Worm (Caenorhabditis elegans) whole organism, L1 larva: ENCODE data around the gene tlp-1.

Experiments used
- C16A3.4 ChIP-seq: fragments of 150-350 bp; optimal IDR thresholded peaks from 2 replicates; lab custom pipeline; 2014; ENCODE audit warnings: missing biosample characterization, missing genetic modification characterization
- F16B12.6 ChIP-seq: fragments of 150-350 bp; optimal IDR thresholded peaks from 2 replicates; lab custom pipeline; 2014; ENCODE audit warnings: missing biosample characterization, missing genetic modification characterization
- Y116A8C.19 ChIP-seq: sonication (generic microtip); optimal IDR thresholded peaks from 2 replicates; lab custom pipeline; 2016; ENCODE audit warnings: missing compliant biosample characterization, missing genetic modification characterization, borderline replicate concordance
- aha-1 ChIP-seq: fragments of 150-350 bp; optimal IDR thresholded peaks from 2 replicates; lab custom pipeline; 2014; ENCODE audit warnings: missing biosample characterization, missing genetic modification characterization
- aly-2 ChIP-seq: fragments of 150-350 bp; optimal IDR thresholded peaks from 2 replicates; lab custom pipeline; 2014; ENCODE audit warnings: missing biosample characterization, missing genetic modification characterization
- blmp-1 ChIP-seq: fragments of 150-350 bp; optimal IDR thresholded peaks from 2 replicates; lab custom pipeline; 2014; ENCODE audit warnings: missing biosample characterization, missing genetic modification characterization
- ceh-63 ChIP-seq: fragments of 200-800 bp; sonication (Bioruptor generic); optimal IDR thresholded peaks from 2 replicates; lab custom pipeline; 2018; ENCODE audit warnings: mild to moderate bottlenecking, missing genetic modification characterization, missing compliant biosample characterization
- ceh-8 ChIP-seq: fragments of 200-800 bp; sonication (Bioruptor generic); optimal IDR thresholded peaks from 2 replicates; lab custom pipeline; 2018; ENCODE audit warnings: mild to moderate bottlenecking, missing genetic modification characterization, moderate library complexity, missing compliant biosample characterization
- ceh-82 ChIP-seq, 3 experiments: fragments of 150-350 bp in 1 of 3; sonication (generic microtip) in 2 of 3; optimal IDR thresholded peaks; 2 replicates each; lab custom pipeline; 2014 to 2017; ENCODE audit warnings: missing biosample characterization in 3 of 3, missing genetic modification characterization in 3 of 3
- ces-1 ChIP-seq: fragments of 150-350 bp; optimal IDR thresholded peaks from 2 replicates; lab custom pipeline; 2014; ENCODE audit warnings: missing biosample characterization, missing genetic modification reagents, missing genetic modification characterization
- dsc-1 ChIP-seq: sonication (generic microtip); optimal IDR thresholded peaks from 2 replicates; lab custom pipeline; 2016; ENCODE audit warnings: mild to moderate bottlenecking, missing genetic modification characterization, missing compliant biosample characterization
- efl-1 ChIP-seq, 4 experiments: fragments of 150-350 bp; optimal IDR thresholded peaks in 3 of 4; peaks in 1 of 4; 1 replicate in 1 of 4; 2 replicates in 3 of 4; lab custom pipeline; 2014; ENCODE audit warnings: missing biosample characterization in 2 of 4, missing genetic modification characterization in 2 of 4, missing genetic modification reagents in 2 of 4
- efl-3 ChIP-seq: fragments of 200-800 bp; sonication (Bioruptor generic); optimal IDR thresholded peaks from 2 replicates; lab custom pipeline; 2018; ENCODE audit warnings: mild to moderate bottlenecking, missing genetic modification characterization, missing compliant biosample characterization
- egl-13 ChIP-seq: sonication (generic microtip); optimal IDR thresholded peaks from 2 replicates; lab custom pipeline; 2016; ENCODE audit warnings: missing genotype, missing genetic modification reagents, missing genetic modification characterization, missing compliant biosample characterization
- egl-27 ChIP-seq, 2 experiments: fragments of 150-350 bp in 1 of 2; sonication (generic microtip); optimal IDR thresholded peaks; 3 replicates each; lab custom pipeline; 2017 to 2018; ENCODE audit warnings: missing biosample characterization in 2 of 2, missing genetic modification characterization in 2 of 2, missing genetic modification reagents in 2 of 2
- elt-3 ChIP-seq, 6 experiments: fragments of 150-350 bp in 1 of 6; sonication (generic microtip); optimal IDR thresholded peaks; 2 replicates each; lab custom pipeline; 2017 to 2018; ENCODE audit warnings: missing biosample characterization in 6 of 6, missing genetic modification characterization in 6 of 6, inconsistent platforms in 1 of 6
- fkh-10 ChIP-seq: sonication (generic microtip); optimal IDR thresholded peaks from 2 replicates; lab custom pipeline; 2017; ENCODE audit warnings: missing biosample characterization, missing genetic modification reagents, missing genetic modification characterization
- fkh-8 ChIP-seq: sonication (generic microtip); optimal IDR thresholded peaks from 2 replicates; lab custom pipeline; 2016; ENCODE audit warnings: mild to moderate bottlenecking, missing genetic modification characterization, missing compliant biosample characterization
- fos-1 ChIP-seq: fragments of 150-350 bp; optimal IDR thresholded peaks from 2 replicates; lab custom pipeline; 2014; ENCODE audit warnings: missing biosample characterization, missing genetic modification characterization
- grh-1 ChIP-seq: fragments of 200-800 bp; sonication (Bioruptor generic); IDR thresholded peaks from 2 replicates; pipeline ENCODE4 v1.3.6; 2022; ENCODE audit warnings: missing genetic modification reagents, missing genetic modification characterization, missing compliant biosample characterization
- hlh-17 ChIP-seq: fragments of 200-800 bp; sonication (Bioruptor generic); optimal IDR thresholded peaks from 2 replicates; lab custom pipeline; 2018; ENCODE audit warnings: missing genetic modification characterization, mild to moderate bottlenecking, missing compliant biosample characterization, moderate library complexity, borderline replicate concordance
- hpl-2 ChIP-seq: fragments of 150-350 bp; optimal IDR thresholded peaks from 2 replicates; lab custom pipeline; 2014; ENCODE audit warnings: missing biosample characterization, missing genetic modification reagents, missing genetic modification characterization
- isw-1 ChIP-seq: fragments of 200-800 bp; sonication (Bioruptor generic); IDR thresholded peaks from 2 replicates; pipeline ENCODE4 v1.3.6; 2022; ENCODE audit warnings: missing genetic modification characterization, missing compliant biosample characterization
- jun-1 ChIP-seq: fragments of 150-350 bp; optimal IDR thresholded peaks from 2 replicates; lab custom pipeline; 2014; ENCODE audit warnings: missing biosample characterization, missing genetic modification reagents, missing genetic modification characterization
- lin-13 ChIP-seq: fragments of 150-350 bp; optimal IDR thresholded peaks from 2 replicates; lab custom pipeline; 2014; ENCODE audit warnings: missing biosample characterization, missing genetic modification reagents, missing genetic modification characterization
- lin-14 ChIP-seq: fragments of 200-800 bp; sonication (Bioruptor generic); optimal IDR thresholded peaks from 2 replicates; lab custom pipeline; 2018; ENCODE audit warnings: mild to moderate bottlenecking, missing genetic modification characterization, moderate library complexity, missing compliant biosample characterization
- lin-15B ChIP-seq: fragments of 150-350 bp; sonication (generic microtip); optimal IDR thresholded peaks from 3 replicates; lab custom pipeline; 2014; ENCODE audit warnings: missing biosample characterization, missing genetic modification characterization
- lin-35 ChIP-seq, 2 experiments: fragments of 150-350 bp; optimal IDR thresholded peaks; 2 replicates each; lab custom pipeline; 2014; ENCODE audit warnings: missing biosample characterization in 2 of 2, missing genetic modification characterization in 2 of 2, missing genetic modification reagents in 2 of 2
- lin-39 ChIP-seq: fragments of 150-350 bp; optimal IDR thresholded peaks from 2 replicates; lab custom pipeline; 2014; ENCODE audit warnings: missing biosample characterization, missing genetic modification reagents, missing genetic modification characterization
- mab-9 ChIP-seq: fragments of 200-800 bp; sonication (Bioruptor generic); IDR thresholded peaks from 2 replicates; pipeline ENCODE4 v1.3.6; 2022; ENCODE audit warnings: missing genetic modification reagents, missing genetic modification characterization, missing compliant biosample characterization
- mef-2 ChIP-seq: fragments of 150-350 bp; optimal IDR thresholded peaks from 2 replicates; lab custom pipeline; 2014; ENCODE audit warnings: missing biosample characterization, missing genetic modification characterization
- nhr-11 ChIP-seq: fragments of 150-350 bp; optimal IDR thresholded peaks from 2 replicates; lab custom pipeline; 2014; ENCODE audit warnings: missing biosample characterization, missing genetic modification characterization
- nhr-19 ChIP-seq: fragments of 200-800 bp; sonication (Bioruptor generic); conservative IDR thresholded peaks from 2 replicates; pipeline ENCODE4 v1.3.6; 2022; ENCODE audit warnings: missing genetic modification characterization, missing compliant biosample characterization
- nhr-237 ChIP-seq: fragments of 150-350 bp; optimal IDR thresholded peaks from 2 replicates; lab custom pipeline; 2014; ENCODE audit warnings: missing biosample characterization, missing genetic modification characterization
- nhr-47 ChIP-seq: sonication (generic microtip); optimal IDR thresholded peaks from 2 replicates; lab custom pipeline; 2016; ENCODE audit warnings: mild to moderate bottlenecking, missing genetic modification characterization, moderate library complexity, missing compliant biosample characterization
- nhr-71 ChIP-seq: sonication (generic microtip); optimal IDR thresholded peaks from 2 replicates; lab custom pipeline; 2016; ENCODE audit warnings: mild to moderate bottlenecking, missing genetic modification characterization, moderate library complexity, missing compliant biosample characterization
- nhr-76 ChIP-seq: sonication (generic microtip); optimal IDR thresholded peaks from 2 replicates; lab custom pipeline; 2017; ENCODE audit warnings: missing biosample characterization, missing genetic modification characterization
- nhr-77 ChIP-seq: fragments of 150-350 bp; optimal IDR thresholded peaks from 2 replicates; lab custom pipeline; 2014; ENCODE audit warnings: missing biosample characterization, missing genetic modification characterization
- nhr-84 ChIP-seq: sonication (generic microtip); optimal IDR thresholded peaks from 2 replicates; lab custom pipeline; 2017; ENCODE audit warnings: missing biosample characterization, missing genetic modification characterization
- nhr-90 ChIP-seq: sonication (generic microtip); optimal IDR thresholded peaks from 2 replicates; lab custom pipeline; 2016; ENCODE audit warnings: mild to moderate bottlenecking, missing genetic modification characterization, missing compliant biosample characterization; ENCODE audit not compliant: poor library complexity
- pag-3 ChIP-seq: sonication (generic microtip); optimal IDR thresholded peaks from 2 replicates; lab custom pipeline; 2017; ENCODE audit warnings: missing genetic modification characterization, mild to moderate bottlenecking, missing compliant biosample characterization, antibody characterized with exemption, borderline replicate concordance; ENCODE audit not compliant: insufficient read depth
- pqm-1 ChIP-seq: sonication (generic microtip); optimal IDR thresholded peaks from 3 replicates; lab custom pipeline; 2017; ENCODE audit warnings: missing biosample characterization, missing genetic modification characterization
- snu-23 ChIP-seq: sonication (generic microtip); optimal IDR thresholded peaks from 2 replicates; lab custom pipeline; 2016; ENCODE audit warnings: missing genetic modification characterization, missing compliant biosample characterization
- sox-4 ChIP-seq: sonication (generic microtip); optimal IDR thresholded peaks from 2 replicates; lab custom pipeline; 2016; ENCODE audit warnings: missing genetic modification characterization, missing compliant biosample characterization
- sptf-1 ChIP-seq: fragments of 150-350 bp; optimal IDR thresholded peaks from 2 replicates; lab custom pipeline; 2014; ENCODE audit warnings: missing biosample characterization, missing genetic modification characterization
- swsn-7 ChIP-seq: sonication (generic microtip); optimal IDR thresholded peaks from 2 replicates; lab custom pipeline; 2016; ENCODE audit warnings: missing genetic modification characterization, missing compliant biosample characterization
- unc-130 ChIP-seq: fragments of 150-350 bp; optimal IDR thresholded peaks from 2 replicates; lab custom pipeline; 2017; ENCODE audit warnings: missing biosample characterization, missing genetic modification characterization, inconsistent platforms
- unc-30 ChIP-seq: sonication (generic microtip); optimal IDR thresholded peaks from 2 replicates; lab custom pipeline; 2017; ENCODE audit warnings: missing biosample characterization, missing genetic modification characterization
- unc-98 ChIP-seq: fragments of 200-800 bp; sonication (Bioruptor generic); IDR thresholded peaks from 2 replicates; pipeline ENCODE4 v1.3.6; 2022; ENCODE audit warnings: missing genetic modification characterization, missing compliant biosample characterization
- vab-15 ChIP-seq: sonication (generic microtip); optimal IDR thresholded peaks from 2 replicates; lab custom pipeline; 2017; ENCODE audit warnings: missing genotype, mild to moderate bottlenecking, missing genetic modification characterization, missing compliant biosample characterization
- ztf-11 ChIP-seq, 2 experiments: sonication (generic microtip); optimal IDR thresholded peaks; 2 replicates each; lab custom pipeline; 2016 to 2017; ENCODE audit warnings: missing genetic modification characterization in 2 of 2, missing biosample characterization in 1 of 2, missing compliant biosample characterization in 1 of 2

tlp-1 gene

DNA sequence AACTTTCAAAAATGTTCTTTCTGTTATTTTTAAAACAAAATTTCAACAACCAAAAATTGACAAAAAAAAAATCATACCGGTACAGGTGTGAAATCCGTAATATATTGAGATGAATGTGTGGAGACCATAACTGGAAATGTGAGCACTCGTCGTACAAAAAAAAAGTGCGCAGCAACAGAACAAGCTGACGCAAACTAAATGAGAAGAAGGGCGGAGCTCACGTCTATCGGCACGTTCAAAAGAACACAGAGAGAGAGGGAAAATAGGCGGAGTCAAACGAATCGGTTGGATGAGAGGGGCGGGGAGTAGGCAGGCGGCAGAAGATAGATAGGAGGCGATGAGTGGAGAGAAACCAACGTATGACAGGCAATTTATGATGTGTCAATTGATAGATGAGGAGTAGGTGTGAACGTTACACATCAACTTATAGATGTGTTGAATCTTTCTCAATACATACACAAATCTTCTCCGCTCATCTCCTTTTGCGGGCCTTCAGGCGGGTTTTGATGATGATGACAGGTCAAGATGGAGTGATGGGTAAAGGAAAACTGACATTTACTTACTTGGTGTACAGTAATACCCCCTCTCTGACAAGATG, at the start of gene tlp-1:
tlp-1 (minus strand) TSS at position 255 of the 598 bp plus-strand sequence.
- peak; percentile 5 to 15 for TF ChIP-seq egl-27 (tag; optimal IDR thresholded peaks at IDR 0.05; lab: Kevin White, UChicago)
- no peak for TF ChIP-seq sptf-1
- no peak for TF ChIP-seq nhr-237 (tag; lab: Kevin White, UChicago)
- TF ChIP-seq lin-35 (GFP tag; optimal IDR thresholded peaks at IDR 0.05; lab: Kevin White, UChicago), result peak; percentile 34 to 37
- no peak for TF ChIP-seq unc-98 (GFP tag; lab: Robert Waterston, UW)
- no peak for TF ChIP-seq fkh-10 (GFP tag; lab: Kevin White, UChicago)
- TF ChIP-seq mef-2, result no peak
- no peak for TF ChIP-seq nhr-84 (tag; lab: Kevin White, UChicago)
- TF ChIP-seq vab-15 (tag; lab: Kevin White, UChicago), result peak; percentile 70
- TF ChIP-seq unc-30 (tag; lab: Kevin White, UChicago), result no peak
- peak; percentile 39; the same call in 1 of the 2 replicates for TF ChIP-seq nhr-19 (GFP tag; lab: Robert Waterston, UW)
- TF ChIP-seq nhr-90 (tag; lab: Kevin White, UChicago), result peak; percentile 69
- TF ChIP-seq pqm-1 (tag; lab: Kevin White, UChicago), result no peak
- peak; percentile 68 for TF ChIP-seq snu-23 (GFP tag; lab: Kevin White, UChicago)
- no peak for TF ChIP-seq isw-1 (GFP tag; lab: Robert Waterston, UW)
- no peak for TF ChIP-seq fkh-8
- no peak for TF ChIP-seq nhr-76 (tag; lab: Kevin White, UChicago)
- TF ChIP-seq jun-1 (tag; lab: Kevin White, UChicago), result no peak
- peak; percentile 61 for TF ChIP-seq grh-1 (GFP tag; lab: Robert Waterston, UW)
- TF ChIP-seq swsn-7 (tag; lab: Kevin White, UChicago), result peak; percentile 12
- TF ChIP-seq ces-1 (GFP tag; lab: Kevin White, UChicago), result no peak
- no peak for TF ChIP-seq ceh-8
- TF ChIP-seq blmp-1 (tag; lab: Kevin White, UChicago), result peak; percentile 35
- TF ChIP-seq pag-3, result no peak
- TF ChIP-seq efl-1 (optimal IDR thresholded peaks at IDR 0.05; lab: Kevin White, UChicago), result peak in 1 of 2 experiments; percentile 7
- peak in 1 of 2 experiments; percentile 28 for TF ChIP-seq efl-1 (GFP tag; optimal IDR thresholded peaks at IDR 0.05 in 1 of 2; lab: Kevin White, UChicago)
- TF ChIP-seq hpl-2, result no peak
- TF ChIP-seq elt-3 (tag; optimal IDR thresholded peaks at IDR 0.05; lab: Kevin White, UChicago), result peak in 4 of 6 experiments; percentile 47 to 86 (median 66)
- TF ChIP-seq hlh-17 (GFP tag; lab: Kevin White, UChicago), result no peak
- peak; percentile 18 for TF ChIP-seq nhr-47 (tag; lab: Kevin White, UChicago)
- peak; percentile 16 for TF ChIP-seq lin-39 (tag; lab: Kevin White, UChicago)
- TF ChIP-seq ztf-11 (tag; optimal IDR thresholded peaks at IDR 0.05; lab: Kevin White, UChicago), result no peak
- TF ChIP-seq lin-14, result peak; percentile 80
- no peak for TF ChIP-seq F16B12.6 (tag; lab: Kevin White, UChicago)
- no peak for TF ChIP-seq fos-1 (tag; lab: Kevin White, UChicago)
- no peak for TF ChIP-seq nhr-77 (tag; lab: Kevin White, UChicago)
- peak; percentile 13 for TF ChIP-seq efl-3
- TF ChIP-seq nhr-71, result peak; percentile 62
- peak in 1 of 3 experiments; percentile 24 for TF ChIP-seq ceh-82 (tag; optimal IDR thresholded peaks at IDR 0.05; lab: Kevin White, UChicago)
- no peak for TF ChIP-seq C16A3.4 (tag; lab: Kevin White, UChicago)
- TF ChIP-seq mab-9 (GFP tag; lab: Robert Waterston, UW), result peak; percentile 77
- TF ChIP-seq aha-1, result no peak
- no peak for TF ChIP-seq ceh-63 (GFP tag; lab: Kevin White, UChicago)
- TF ChIP-seq sox-4 (tag; lab: Kevin White, UChicago), result no peak
- TF ChIP-seq lin-13, result peak; percentile 12
- peak; percentile 65 for TF ChIP-seq unc-130 (tag; lab: Kevin White, UChicago)
- TF ChIP-seq aly-2 (tag; lab: Kevin White, UChicago), result no peak
- no peak for TF ChIP-seq dsc-1 (tag; lab: Kevin White, UChicago)
- no peak for TF ChIP-seq Y116A8C.19 (tag; lab: Kevin White, UChicago)
- no peak for TF ChIP-seq lin-15B (tag; lab: Kevin White, UChicago)
- no peak for TF ChIP-seq egl-13 (tag; lab: Kevin White, UChicago)
- TF ChIP-seq nhr-11 (tag; lab: Kevin White, UChicago), result no peak
